Fruit fly (Drosophila melanogaster): Measurements from ENCODE around the gene CG11601.
A peak's percentile ranks its signal among the peaks of the same experiment; 100 is the strongest.

The CG11601 gene

dm6 chr2L:297480-298284, 14.6 kb upstream of the CG11601 start, which contains the start of gene Pi3K21B (continued):
- peak; percentile 90 for TF ChIP-seq pho (GFP tag; optimal IDR thresholded peaks at IDR 0.05)
- no peak for TF ChIP-seq cad (GFP tag; optimal IDR thresholded peaks at IDR 0.05)
- TF ChIP-seq tgo (GFP tag; IDR thresholded peaks at IDR 0.05), result peak; percentile 84
- TF ChIP-seq CG12391 (tag; optimal IDR thresholded peaks at IDR 0.05), result peak; percentile 93
- peak; percentile 91 for TF ChIP-seq bcd (GFP tag; optimal IDR thresholded peaks at IDR 0.05)
- TF ChIP-seq fd96Cb (tag; optimal IDR thresholded peaks at IDR 0.05), result peak; percentile 89
- TF ChIP-seq Camta (GFP tag; optimal IDR thresholded peaks at IDR 0.05), result peak; percentile 90
- TF ChIP-seq cwo (GFP tag; optimal IDR thresholded peaks at IDR 0.05), result peak; percentile 69
- peak; percentile 97 for TF ChIP-seq CG9932 (GFP tag; IDR thresholded peaks at IDR 0.05)
- peak; percentile 93 for TF ChIP-seq sob (GFP tag; IDR thresholded peaks at IDR 0.05)
- 0 out of 2 replicates have a peak, but pooled peaks have one; percentile 13 for TF ChIP-seq dati (GFP tag; IDR thresholded peaks at IDR 0.05)
- peak; percentile 81 for TF ChIP-seq CG2116 (GFP tag; optimal IDR thresholded peaks at IDR 0.05)
- TF ChIP-seq CG31388 (GFP tag; optimal IDR thresholded peaks at IDR 0.05), result peak; percentile 82
- peak; percentile 58 for TF ChIP-seq CG8359 (GFP tag; optimal IDR thresholded peaks at IDR 0.05; ENCODE audit: borderline replicate concordance)
- peak; percentile 80 for TF ChIP-seq CG13123 (GFP tag; optimal IDR thresholded peaks at IDR 0.05)
- peak; percentile 41; the same call in 2 of the 4 replicates for TF ChIP-seq Dll (GFP tag; IDR thresholded peaks at IDR 0.05; ENCODE audit: partially characterized antibody)
- peak; percentile 67 for TF ChIP-seq run (tag; optimal IDR thresholded peaks at IDR 0.05)
- peak; percentile 14 for TF ChIP-seq ac (GFP tag; optimal IDR thresholded peaks at IDR 0.05)
- peak; percentile 58 for TF ChIP-seq Hmx (GFP tag; optimal IDR thresholded peaks at IDR 0.05)
- TF ChIP-seq CG31224 (GFP tag; IDR thresholded peaks at IDR 0.05), result peak; percentile 67
- peak; percentile 81 for TF ChIP-seq CG18764 (GFP tag; optimal IDR thresholded peaks at IDR 0.05)
- TF ChIP-seq PHDP (tag; optimal IDR thresholded peaks at IDR 0.05), result peak; percentile 89
- peak; percentile 77 for TF ChIP-seq CG10565 (GFP tag; optimal IDR thresholded peaks at IDR 0.05)
- TF ChIP-seq gfzf (GFP tag; optimal IDR thresholded peaks at IDR 0.05), result peak; percentile 31
- peak; percentile 83 for TF ChIP-seq CG6689 (GFP tag; IDR thresholded peaks at IDR 0.05)
- TF ChIP-seq HLH3B (GFP tag; IDR thresholded peaks at IDR 0.05), result peak; percentile 69
- TF ChIP-seq B-H2 (GFP tag; optimal IDR thresholded peaks at IDR 0.05), result peak; percentile 94
- peak; percentile 92 for TF ChIP-seq CG11247 (GFP tag; IDR thresholded peaks at IDR 0.05)
- peak; percentile 82 for TF ChIP-seq Gug (GFP tag; IDR thresholded peaks at IDR 0.05)
- peak; percentile 91 for TF ChIP-seq caup (GFP tag; optimal IDR thresholded peaks at IDR 0.05; ENCODE audit: severe bottlenecking)
- TF ChIP-seq CG3838 (GFP tag; optimal IDR thresholded peaks at IDR 0.05), result peak; percentile 75
- no peak for TF ChIP-seq D (optimal IDR thresholded peaks at IDR 0.05)
- TF ChIP-seq D (GFP tag; optimal IDR thresholded peaks at IDR 0.05), result peak; percentile 77
- TF ChIP-seq Ptx1 (GFP tag; IDR thresholded peaks at IDR 0.05), result peak; percentile 87
- TF ChIP-seq lilli (GFP tag; optimal IDR thresholded peaks at IDR 0.05), result peak; percentile 95
- peak; percentile 87 for TF ChIP-seq CG5245 (GFP tag; optimal IDR thresholded peaks at IDR 0.05)
- TF ChIP-seq slou (GFP tag; optimal IDR thresholded peaks at IDR 0.05), result peak; percentile 88
- TF ChIP-seq CG4404 (GFP tag; IDR thresholded peaks at IDR 0.05), result peak; percentile 77
- peak; percentile 93 for TF ChIP-seq CG7556 (GFP tag; optimal IDR thresholded peaks at IDR 0.05)
- peak; percentile 95 for TF ChIP-seq CG13775 (GFP tag; optimal IDR thresholded peaks at IDR 0.05)
- TF ChIP-seq unpg (GFP tag; optimal IDR thresholded peaks at IDR 0.05), result peak; percentile 88
- peak; percentile 86 for TF ChIP-seq CG16863 (GFP tag; optimal IDR thresholded peaks at IDR 0.05)
- peak; percentile 28 for TF ChIP-seq Deaf1 (tag; optimal IDR thresholded peaks at IDR 0.05)
- TF ChIP-seq CG11560 (tag; IDR thresholded peaks at IDR 0.05), result peak; percentile 78
- peak; percentile 79 for TF ChIP-seq Oaz (GFP tag; IDR thresholded peaks at IDR 0.05)
- peak; percentile 100 for TF ChIP-seq Ets65A (GFP tag)
- no peak; the same call in none of the 2 replicates for TF ChIP-seq CG43689 (GFP tag; IDR thresholded peaks at IDR 0.05)
- TF ChIP-seq zen (tag; optimal IDR thresholded peaks at IDR 0.05), result peak; percentile 91
- TF ChIP-seq sug (tag; optimal IDR thresholded peaks at IDR 0.05), result peak; percentile 92
- TF ChIP-seq CG15696 (tag; optimal IDR thresholded peaks at IDR 0.05), result peak; percentile 93

Data from whole organism, embryonic.